Fruit fly (Drosophila melanogaster): Measurements from ENCODE around the gene CG14841.

The CG14841 gene

dm6 chr3R:14262087-14262486, at the start of gene CG14841, which contains the start of gene CG14839:
TSS of gene CG14841 (minus strand) at chr3R:14262418.
TSS of gene CG14839 (plus strand) at chr3R:14262387.
- TF ChIP-seq noc (tag; optimal IDR thresholded peaks at IDR 0.05), result no peak

DNA sequence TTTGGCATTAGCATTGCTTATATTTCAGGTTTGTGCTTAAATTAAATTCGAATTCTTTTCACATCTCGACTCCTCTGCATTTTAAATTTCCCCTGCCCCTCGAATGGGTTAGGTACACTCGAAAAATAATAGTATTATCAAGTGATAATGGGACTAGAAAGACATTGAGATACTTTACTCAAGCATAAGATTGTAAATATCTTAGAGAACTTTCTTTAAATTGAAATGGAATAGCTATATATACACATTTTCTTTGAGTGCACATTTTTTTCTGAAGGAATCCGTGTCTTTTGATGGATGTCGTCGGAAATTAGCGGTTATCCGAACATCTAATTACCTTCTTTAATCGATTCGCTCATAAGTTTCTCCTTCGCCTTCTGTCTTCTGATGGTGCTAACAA, 48.8 kb upstream of the CG14841 start:
- peak; percentile 30 for TF ChIP-seq noc (tag; optimal IDR thresholded peaks at IDR 0.05)

- TF ChIP-seq noc (tag; optimal IDR thresholded peaks at IDR 0.05), result no peak
Observed at dm6 chr3R:14310062-14310461, 47.8 kb upstream of the CG14841 start, which contains the start of gene CG31321. TSS of gene CG31321 (plus strand) at chr3R:14310362.

DNA sequence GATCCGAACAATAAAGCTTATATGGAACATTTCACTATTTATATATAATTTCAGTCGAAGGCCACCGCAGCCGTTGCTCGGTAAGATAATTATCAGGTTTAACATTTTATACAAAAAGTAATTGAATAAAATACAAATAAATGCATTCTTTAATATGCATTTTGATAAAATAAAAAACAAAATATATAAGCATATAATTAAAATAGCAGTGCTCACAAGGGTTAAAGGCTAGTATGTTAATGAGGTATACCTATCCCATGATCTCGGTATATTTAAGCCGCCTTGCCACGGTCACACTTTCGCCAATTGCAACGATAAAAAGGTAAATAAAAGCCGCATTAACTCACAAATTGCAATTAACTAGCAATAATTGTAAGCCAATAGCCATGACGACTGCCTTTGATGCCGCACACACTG, 46.6 kb upstream of the CG14841 start, which contains the start of gene Polr2I:
Gene Polr2I (plus strand): TSS at position 289 of the 417 bp plus-strand sequence.
- TF ChIP-seq noc (tag; optimal IDR thresholded peaks at IDR 0.05), result peak; percentile 12

DNA sequence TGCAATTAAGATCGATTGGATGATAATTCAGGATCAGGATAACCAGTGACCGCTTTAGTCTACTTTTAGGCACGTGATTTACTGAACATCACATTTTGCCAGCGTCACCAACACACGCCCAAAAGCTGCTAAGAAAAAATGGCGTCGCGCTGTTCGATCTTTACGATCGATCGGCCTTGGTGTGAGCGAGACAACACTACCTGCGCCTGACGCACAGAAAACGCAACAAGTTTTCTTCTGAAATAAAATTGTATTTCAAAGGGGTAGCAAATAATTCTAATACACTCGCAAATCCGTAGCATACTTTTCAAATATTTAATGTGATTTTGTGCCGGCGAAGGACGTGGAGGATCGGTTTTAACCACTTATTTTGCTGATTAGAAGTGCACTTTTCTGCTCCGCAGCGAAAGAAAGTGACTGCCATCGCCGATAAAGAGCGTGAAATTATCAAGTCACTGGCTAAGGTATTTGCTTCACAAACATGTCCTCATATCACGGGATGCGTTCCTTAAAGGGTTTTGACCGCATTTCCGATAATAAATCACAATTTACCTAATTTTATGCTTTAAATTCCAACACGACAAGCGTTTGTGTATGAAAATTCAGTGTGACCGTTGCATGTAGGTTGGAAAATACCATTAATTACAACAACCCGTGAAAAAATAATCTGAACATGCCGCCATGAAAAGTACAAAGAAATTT, 45.9 kb upstream of the CG14841 start:
- TF ChIP-seq noc (tag; optimal IDR thresholded peaks at IDR 0.05), result no peak

DNA sequence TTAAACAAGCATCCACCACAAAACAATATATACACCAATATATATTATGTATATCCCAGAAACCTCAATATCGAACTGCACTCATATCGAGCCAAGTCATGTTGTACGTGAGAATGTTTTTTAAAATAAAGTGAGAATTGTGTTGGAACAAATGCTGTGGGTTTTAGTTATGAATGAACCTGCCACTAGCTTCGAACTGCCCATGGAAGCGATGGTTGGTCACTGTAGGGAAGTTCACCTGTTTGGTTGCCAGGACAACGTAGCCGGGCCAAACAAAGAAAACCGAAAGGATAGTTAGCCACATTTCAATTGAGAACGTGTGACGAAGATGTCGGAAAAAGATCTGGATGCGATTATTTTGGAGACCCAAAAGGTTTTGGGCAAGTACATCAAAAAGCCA, 39.9 kb upstream of the CG14841 start, which contains the start of gene IFT54:
Gene IFT54 (plus strand): TSS at position 301 of the 400 bp plus-strand sequence.
- TF ChIP-seq noc (tag; optimal IDR thresholded peaks at IDR 0.05), result no peak

dm6 chr3R:14299891-14300290, 37.7 kb upstream of the CG14841 start:
- TF ChIP-seq noc (tag; optimal IDR thresholded peaks at IDR 0.05), result peak; percentile 8

DNA sequence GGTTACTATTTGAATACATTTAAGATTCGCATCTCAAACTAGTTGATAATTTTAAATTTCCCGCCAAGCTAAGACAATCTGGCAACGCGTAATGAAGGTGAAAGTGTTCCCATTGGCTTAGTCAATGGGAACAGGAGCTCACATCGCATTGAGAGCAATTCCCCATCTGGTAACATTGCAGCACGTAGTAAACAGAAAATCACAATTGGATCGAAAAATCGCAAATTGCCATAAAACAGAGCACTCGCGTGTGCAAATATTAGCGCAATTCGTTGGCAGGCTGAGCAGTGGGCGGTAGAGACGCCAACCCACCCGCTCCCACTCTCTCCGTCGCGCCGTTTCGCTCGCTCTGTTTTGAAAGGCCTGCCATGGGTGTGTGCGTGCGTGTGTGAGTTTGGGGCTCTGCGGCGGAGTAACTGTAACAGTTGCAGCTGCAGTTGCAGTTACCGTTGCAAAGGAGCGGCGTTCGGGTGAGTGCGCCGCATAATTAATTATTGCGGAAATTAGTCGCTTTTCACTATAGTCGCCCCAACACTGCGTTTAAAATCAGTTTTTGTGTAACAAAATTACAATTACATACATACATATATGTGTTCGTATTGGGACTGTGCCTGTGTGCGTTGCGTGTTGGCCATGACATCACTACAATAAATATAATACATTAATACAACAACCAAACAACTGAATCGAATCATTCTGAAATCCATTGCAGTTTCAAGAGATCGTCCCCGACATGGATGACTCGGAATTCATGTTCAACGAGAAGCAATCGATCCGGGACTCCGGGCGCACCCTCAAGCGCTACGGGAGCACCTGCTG, 36.1 kb upstream of the CG14841 start:
- TF ChIP-seq noc (tag; optimal IDR thresholded peaks at IDR 0.05), result no peak

- no peak for TF ChIP-seq noc (tag; optimal IDR thresholded peaks at IDR 0.05)
Observed at dm6 chr3R:14297489-14297888, 35.3 kb upstream of the CG14841 start.

DNA sequence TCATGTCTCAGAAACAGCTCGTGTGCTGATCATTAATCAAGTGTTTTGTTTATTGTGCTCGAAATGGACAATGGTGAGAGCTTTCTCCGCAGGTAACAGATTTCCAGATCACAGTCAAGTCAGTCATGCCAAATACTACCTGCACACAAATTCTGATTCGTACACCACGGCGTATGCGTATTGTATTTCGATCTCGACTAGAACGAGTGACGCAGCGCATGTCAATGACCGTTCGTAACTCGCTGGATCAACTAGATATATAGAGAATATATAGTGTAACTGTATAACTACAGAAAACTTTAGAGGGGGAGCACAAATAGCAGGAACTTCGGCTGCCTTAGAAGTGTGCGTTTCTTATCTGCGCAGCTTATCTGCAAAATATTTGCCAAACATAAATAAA, 34.5 kb upstream of the CG14841 start:
- no peak for TF ChIP-seq noc (tag; optimal IDR thresholded peaks at IDR 0.05)

DNA sequence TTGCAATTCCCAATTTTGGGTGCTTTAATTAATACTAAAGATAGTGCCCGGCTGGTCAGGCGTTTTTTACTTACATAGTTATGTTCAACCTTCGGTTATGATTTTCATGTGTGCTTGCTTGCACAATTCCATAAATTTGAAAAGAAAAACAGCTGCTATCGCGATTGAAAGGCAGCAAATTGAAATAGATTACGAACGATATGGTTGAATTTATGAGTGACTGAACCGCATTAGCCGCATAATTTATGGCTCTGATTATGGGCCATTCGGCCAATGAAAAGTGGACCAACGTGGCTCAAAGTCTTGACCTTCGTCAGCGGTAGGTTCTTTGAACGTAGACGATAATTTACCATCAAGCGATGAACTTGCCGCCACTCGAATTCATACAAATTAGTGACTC, 33.9 kb upstream of the CG14841 start:
- peak; percentile 61 for TF ChIP-seq noc (tag; optimal IDR thresholded peaks at IDR 0.05)

- TF ChIP-seq noc (tag; optimal IDR thresholded peaks at IDR 0.05), result peak; percentile 29
Observed at dm6 chr3R:14294397-14295018, 32.3 kb upstream of the CG14841 start.

DNA sequence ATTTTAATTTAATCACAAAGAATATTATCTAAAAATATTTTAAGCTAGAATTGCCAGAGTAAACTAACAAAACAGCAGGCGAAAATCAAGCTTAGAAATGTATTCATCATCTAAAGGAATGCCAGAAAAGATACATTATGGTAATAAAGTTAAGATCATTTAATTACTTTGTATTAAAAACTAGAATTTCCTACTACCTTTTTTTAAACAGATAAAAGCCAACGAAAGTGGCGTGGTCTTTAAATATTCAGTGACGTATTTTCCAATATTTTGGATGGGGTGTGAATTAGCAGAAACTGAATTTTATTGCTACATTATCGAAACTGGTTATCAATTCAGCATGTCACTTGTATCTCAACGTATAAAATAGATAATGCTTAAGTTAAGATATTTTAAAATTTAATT, 30.1 kb upstream of the CG14841 start:
- no peak for TF ChIP-seq noc (tag; optimal IDR thresholded peaks at IDR 0.05)

- peak; percentile 89 for TF ChIP-seq noc (tag; optimal IDR thresholded peaks at IDR 0.05)
Observed at dm6 chr3R:14291431-14291830, 29.2 kb upstream of the CG14841 start.

DNA sequence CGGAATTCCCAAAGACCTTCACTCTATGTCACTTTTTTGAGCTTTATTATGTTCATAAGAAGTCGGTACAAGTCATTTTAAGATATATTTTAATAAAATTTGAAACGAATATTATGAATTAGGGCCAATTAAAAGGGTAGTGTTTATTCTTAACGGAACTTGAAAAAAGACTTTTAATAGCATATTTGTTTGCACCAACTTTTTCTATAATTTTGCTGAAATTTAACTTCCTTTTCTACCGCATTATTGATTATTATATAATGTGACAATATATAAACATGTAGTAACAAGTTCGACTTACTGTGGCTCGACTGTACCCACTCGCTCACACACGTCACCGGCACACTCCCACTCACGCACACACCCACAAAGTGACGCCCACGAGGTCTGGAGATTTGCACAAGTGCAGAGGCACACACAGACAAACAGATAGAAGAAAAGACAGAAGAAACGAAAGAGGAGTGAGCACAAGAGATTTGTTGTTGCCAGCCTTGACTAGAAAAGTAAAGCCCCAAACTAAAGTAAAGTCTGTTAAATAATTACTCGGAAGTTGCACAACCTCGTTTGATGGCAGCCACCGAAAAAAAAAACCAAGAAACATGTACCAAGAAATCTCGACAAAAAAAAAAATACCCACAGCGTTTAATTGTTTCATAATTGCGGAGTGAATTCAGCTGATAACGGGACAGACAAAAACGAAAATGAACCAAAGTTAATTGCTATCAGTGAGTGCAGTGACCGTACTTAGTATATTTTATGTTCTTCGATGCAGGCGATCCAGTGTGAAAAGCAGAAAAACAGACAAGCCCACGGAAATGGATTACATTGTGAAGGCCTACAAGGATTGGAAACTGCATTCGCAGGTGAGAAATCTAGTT, 28.0 kb upstream of the CG14841 start:
- peak; percentile 72 for TF ChIP-seq noc (tag; optimal IDR thresholded peaks at IDR 0.05)
